Worm (Caenorhabditis elegans): Measurements from ENCODE around the gene wht-4.

DNA sequence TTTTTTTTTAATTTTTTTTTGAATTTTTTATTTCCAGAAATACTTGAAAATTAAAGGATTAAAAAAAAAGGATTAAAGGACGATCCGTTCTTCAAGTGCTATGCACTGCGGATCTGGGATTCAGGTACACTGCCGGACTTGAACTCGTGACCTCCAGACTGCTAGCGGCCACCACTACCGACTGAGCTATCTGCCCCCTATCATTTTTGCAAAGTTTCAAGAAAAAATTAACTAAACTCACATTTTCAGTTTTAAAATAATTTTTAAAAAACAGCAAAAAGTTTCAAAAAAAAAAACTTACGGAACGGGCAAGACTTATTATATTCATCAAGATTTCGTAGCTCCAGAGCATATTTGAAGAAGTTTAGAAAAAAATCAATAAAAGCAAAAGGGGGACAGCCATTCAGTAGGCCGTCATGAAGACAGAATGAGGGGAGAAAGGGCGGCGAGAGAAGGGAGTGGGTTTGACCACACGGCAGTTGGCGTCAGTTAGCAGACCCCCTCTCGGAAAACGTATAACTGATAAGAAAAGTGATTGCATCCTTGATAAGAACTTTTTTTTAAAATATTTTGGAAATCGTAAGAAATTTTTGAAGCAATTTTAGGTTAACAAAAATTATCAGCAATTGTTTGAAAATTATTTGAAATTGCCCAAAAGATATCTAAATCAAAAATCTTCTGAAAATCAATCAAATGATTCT is 32.4 kb downstream of the wht-4 start:
- TF ChIP-seq nhr-237 (tag; optimal IDR thresholded peaks at IDR 0.05) (no peak), nhr-28 (tag; optimal IDR thresholded peaks at IDR 0.05) (no peak), ama-1 (optimal IDR thresholded peaks at IDR 0.05) (no peak), elt-2 (tag; optimal IDR thresholded peaks at IDR 0.05) (peak; percentile 46), fos-1 (tag; optimal IDR thresholded peaks at IDR 0.05) (no peak), unc-62 (GFP tag; optimal IDR thresholded peaks at IDR 0.05) (no peak), elt-3 (tag; optimal IDR thresholded peaks at IDR 0.05) (no peak), lin-39 (tag; optimal IDR thresholded peaks at IDR 0.05) (no peak), snpc-4 (tag; optimal IDR thresholded peaks at IDR 0.05) (no peak), mdl-1 (tag; optimal IDR thresholded peaks at IDR 0.05) (no peak)
